Worm (Caenorhabditis elegans) whole organism, L1 larva: ENCODE data around the gene chw-1.

Experiments
- C34B4.2 ChIP-seq: sonication (generic microtip); optimal IDR thresholded peaks from 2 replicates; lab custom pipeline; 2017; ENCODE audit warnings: mild to moderate bottlenecking, missing genetic modification characterization, missing compliant biosample characterization
- ceh-63 ChIP-seq: fragments of 200-800 bp; sonication (Bioruptor generic); optimal IDR thresholded peaks from 2 replicates; lab custom pipeline; 2018; ENCODE audit warnings: mild to moderate bottlenecking, missing genetic modification characterization, missing compliant biosample characterization
- ceh-82 ChIP-seq, 3 experiments: fragments of 150-350 bp in 1 of 3; sonication (generic microtip) in 2 of 3; optimal IDR thresholded peaks; 2 replicates each; lab custom pipeline; 2014 to 2017; ENCODE audit warnings: missing biosample characterization in 3 of 3, missing genetic modification characterization in 3 of 3
- fos-1 ChIP-seq: fragments of 150-350 bp; optimal IDR thresholded peaks from 2 replicates; lab custom pipeline; 2014; ENCODE audit warnings: missing biosample characterization, missing genetic modification characterization
- lir-3 ChIP-seq: sonication (generic microtip); optimal IDR thresholded peaks from 2 replicates; lab custom pipeline; 2016; ENCODE audit warnings: mild to moderate bottlenecking, missing genetic modification characterization, moderate library complexity, missing compliant biosample characterization; ENCODE audit not compliant: poor library complexity
- nhr-12 ChIP-seq: sonication (generic microtip); optimal IDR thresholded peaks from 2 replicates; lab custom pipeline; 2017; ENCODE audit warnings: missing biosample characterization, missing genetic modification characterization
- nhr-28 ChIP-seq: fragments of 150-350 bp; optimal IDR thresholded peaks from 2 replicates; lab custom pipeline; 2014; ENCODE audit warnings: missing biosample characterization, missing genetic modification characterization
- snpc-4 ChIP-seq: fragments of 150-350 bp; optimal IDR thresholded peaks from 2 replicates; lab custom pipeline; 2014; ENCODE audit warnings: missing biosample characterization, missing genetic modification characterization

DNA sequence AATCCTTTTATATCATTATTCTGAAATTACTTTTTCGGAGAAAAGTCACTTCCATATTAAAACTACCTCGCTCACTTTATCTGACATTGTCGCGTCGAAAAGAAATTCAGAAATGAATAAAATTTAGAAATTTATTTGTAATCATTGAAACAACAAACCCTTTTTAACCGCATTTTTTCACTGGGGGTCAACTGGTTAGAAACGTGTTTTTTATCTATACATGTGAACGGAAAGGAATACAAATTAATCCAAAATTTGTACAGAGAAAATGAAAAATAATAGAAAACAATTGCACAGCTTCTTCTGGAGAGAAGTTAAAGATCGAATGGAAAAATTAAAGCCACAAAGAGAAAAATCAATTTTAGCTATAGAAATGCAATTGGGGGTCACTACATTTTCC lies 33.5 kb upstream of the chw-1 start, which contains the start of gene tag-314:
- TF ChIP-seq C34B4.2 (tag; lab: Kevin White, UChicago), result no peak
- no peak for TF ChIP-seq nhr-12 (tag; lab: Kevin White, UChicago)
- TF ChIP-seq snpc-4 (tag; lab: Kevin White, UChicago), result no peak
- no peak for TF ChIP-seq fos-1 (tag; lab: Kevin White, UChicago)
- TF ChIP-seq nhr-28 (tag; lab: Kevin White, UChicago), result no peak
- TF ChIP-seq lir-3 (tag; lab: Kevin White, UChicago), result no peak
- no peak for TF ChIP-seq ceh-63
- TF ChIP-seq ceh-82 (tag; optimal IDR thresholded peaks at IDR 0.05; lab: Kevin White, UChicago), result no peak
